Worm (Caenorhabditis elegans): ENCODE data around the gene Y56A3A.16.

Gene Y56A3A.16

ce11 chrIII:11914220-11914619 is at the start of gene Y56A3A.16:
Gene Y56A3A.16, minus strand, starts transcription at chrIII:11914320.
- no peak for TF ChIP-seq T22C8.4 (GFP tag; IDR thresholded peaks at IDR 0.05)
- no peak for TF ChIP-seq cog-1 (tag; optimal IDR thresholded peaks at IDR 0.05)
- TF ChIP-seq ztf-23 (GFP tag; IDR thresholded peaks at IDR 0.05), result no peak
- no peak for TF ChIP-seq flt-1 (GFP tag; IDR thresholded peaks at IDR 0.05)
- no peak for TF ChIP-seq klf-2 (GFP tag; conservative IDR thresholded peaks at IDR 0.05)
- no peak for TF ChIP-seq med-1 (GFP tag; optimal IDR thresholded peaks at IDR 0.05; ENCODE audit: insufficient read depth)
- TF ChIP-seq ztf-29 (GFP tag; IDR thresholded peaks at IDR 0.05), result no peak
- TF ChIP-seq ref-1 (GFP tag; conservative IDR thresholded peaks at IDR 0.05), result no peak
- no peak for TF ChIP-seq tab-1 (GFP tag; IDR thresholded peaks at IDR 0.05)

DNA sequence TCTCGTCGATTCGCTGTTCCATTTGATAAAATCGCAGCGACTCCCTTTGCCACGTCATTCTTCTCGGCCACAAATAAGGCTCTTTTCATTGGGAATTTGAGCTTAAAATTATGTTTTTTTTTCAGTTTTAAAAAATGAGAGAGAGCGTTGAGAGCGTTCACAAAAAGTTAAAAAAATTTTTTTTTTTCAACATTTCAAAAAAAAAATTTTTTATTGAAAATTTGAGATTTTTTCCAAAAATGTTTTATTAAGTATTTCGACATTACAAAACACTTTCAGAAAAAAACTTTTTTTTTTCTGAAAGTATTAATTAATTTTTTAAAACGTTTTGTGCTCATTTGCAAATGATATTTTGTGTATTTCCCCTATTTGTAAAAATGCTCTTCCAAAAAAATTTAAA is 46.0 kb upstream of the Y56A3A.16 start, which contains the start of gene top-3:
TSS of gene top-3 (minus strand) at position 101 of the 400 bp plus-strand sequence.
- no peak for TF ChIP-seq klf-2 (GFP tag; conservative IDR thresholded peaks at IDR 0.05)
- TF ChIP-seq flt-1 (GFP tag; IDR thresholded peaks at IDR 0.05), result no peak
- TF ChIP-seq T22C8.4 (GFP tag; IDR thresholded peaks at IDR 0.05), result no peak
- TF ChIP-seq med-1 (GFP tag; optimal IDR thresholded peaks at IDR 0.05; ENCODE audit: insufficient read depth), result no peak
- TF ChIP-seq ztf-23 (GFP tag; IDR thresholded peaks at IDR 0.05), result no peak
- TF ChIP-seq tab-1 (GFP tag; IDR thresholded peaks at IDR 0.05), result no peak
- TF ChIP-seq ztf-29 (GFP tag; IDR thresholded peaks at IDR 0.05), result no peak
- TF ChIP-seq ref-1 (GFP tag; conservative IDR thresholded peaks at IDR 0.05), result no peak
- no peak for TF ChIP-seq cog-1 (tag; optimal IDR thresholded peaks at IDR 0.05)

- TF ChIP-seq ztf-23 (GFP tag; IDR thresholded peaks at IDR 0.05), result no peak
- TF ChIP-seq klf-2 (GFP tag; conservative IDR thresholded peaks at IDR 0.05), result no peak
- TF ChIP-seq ztf-29 (GFP tag; IDR thresholded peaks at IDR 0.05), result no peak
- no peak for TF ChIP-seq med-1 (GFP tag; optimal IDR thresholded peaks at IDR 0.05; ENCODE audit: insufficient read depth)
- TF ChIP-seq ref-1 (GFP tag; conservative IDR thresholded peaks at IDR 0.05), result no peak
- no peak for TF ChIP-seq flt-1 (GFP tag; IDR thresholded peaks at IDR 0.05)
- TF ChIP-seq tab-1 (GFP tag; IDR thresholded peaks at IDR 0.05), result no peak
- no peak for TF ChIP-seq cog-1 (tag; optimal IDR thresholded peaks at IDR 0.05)
- TF ChIP-seq T22C8.4 (GFP tag; IDR thresholded peaks at IDR 0.05), result no peak
Observed at ce11 chrIII:11954150-11954549, 40.0 kb upstream of the Y56A3A.16 start.

- no peak for TF ChIP-seq ztf-29 (GFP tag; IDR thresholded peaks at IDR 0.05)
- TF ChIP-seq T22C8.4 (GFP tag; IDR thresholded peaks at IDR 0.05), result peak; percentile 36; the same call in 1 of the 2 replicates
Observed at ce11 chrIII:11951111-11951510, 37.0 kb upstream of the Y56A3A.16 start.

ce11 chrIII:11949276-11949879 is 35.3 kb upstream of the Y56A3A.16 start:
- TF ChIP-seq T22C8.4 (GFP tag; IDR thresholded peaks at IDR 0.05) (no peak), flt-1 (GFP tag; IDR thresholded peaks at IDR 0.05) (no peak), ref-1 (GFP tag; conservative IDR thresholded peaks at IDR 0.05) (no peak), med-1 (GFP tag; optimal IDR thresholded peaks at IDR 0.05; ENCODE audit: insufficient read depth) (no peak), ztf-23 (GFP tag; IDR thresholded peaks at IDR 0.05) (no peak), klf-2 (GFP tag; conservative IDR thresholded peaks at IDR 0.05) (no peak), ztf-29 (GFP tag; IDR thresholded peaks at IDR 0.05) (no peak), cog-1 (tag; optimal IDR thresholded peaks at IDR 0.05) (no peak), tab-1 (GFP tag; IDR thresholded peaks at IDR 0.05) (no peak)

ce11 chrIII:11948437-11948836 is 34.3 kb upstream of the Y56A3A.16 start:
- TF ChIP-seq tab-1 (GFP tag; IDR thresholded peaks at IDR 0.05), result no peak
- no peak for TF ChIP-seq ztf-29 (GFP tag; IDR thresholded peaks at IDR 0.05)
- no peak for TF ChIP-seq med-1 (GFP tag; optimal IDR thresholded peaks at IDR 0.05; ENCODE audit: insufficient read depth)
- TF ChIP-seq cog-1 (tag; optimal IDR thresholded peaks at IDR 0.05), result no peak
- no peak for TF ChIP-seq ref-1 (GFP tag; conservative IDR thresholded peaks at IDR 0.05)
- TF ChIP-seq T22C8.4 (GFP tag; IDR thresholded peaks at IDR 0.05), result no peak

DNA sequence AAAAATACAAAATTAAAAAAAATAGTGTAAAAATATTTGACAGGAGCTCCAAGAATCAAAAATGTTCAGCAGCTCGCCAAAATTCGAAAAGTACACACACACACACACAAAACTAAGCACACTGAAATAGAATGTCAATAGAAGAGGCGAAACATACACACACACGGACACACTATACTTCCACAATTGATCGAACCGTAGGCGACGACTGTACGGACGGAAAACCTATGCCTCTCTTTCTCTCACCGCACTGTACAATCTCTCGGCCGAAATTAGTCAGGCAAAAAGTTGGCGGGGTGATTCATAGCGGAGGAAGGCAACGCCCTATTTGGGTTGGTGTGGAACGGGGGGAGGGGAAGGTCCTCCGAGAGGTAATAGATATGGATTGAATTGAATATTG is 33.4 kb upstream of the Y56A3A.16 start:
- TF ChIP-seq med-1 (GFP tag; optimal IDR thresholded peaks at IDR 0.05; ENCODE audit: insufficient read depth), result no peak
- no peak for TF ChIP-seq ref-1 (GFP tag; conservative IDR thresholded peaks at IDR 0.05)
- TF ChIP-seq cog-1 (tag; optimal IDR thresholded peaks at IDR 0.05), result no peak
- no peak for TF ChIP-seq flt-1 (GFP tag; IDR thresholded peaks at IDR 0.05)
- no peak for TF ChIP-seq klf-2 (GFP tag; conservative IDR thresholded peaks at IDR 0.05)
- TF ChIP-seq ztf-23 (GFP tag; IDR thresholded peaks at IDR 0.05), result no peak
- no peak for TF ChIP-seq ztf-29 (GFP tag; IDR thresholded peaks at IDR 0.05)
- TF ChIP-seq tab-1 (GFP tag; IDR thresholded peaks at IDR 0.05), result no peak
- TF ChIP-seq T22C8.4 (GFP tag; IDR thresholded peaks at IDR 0.05), result no peak

DNA sequence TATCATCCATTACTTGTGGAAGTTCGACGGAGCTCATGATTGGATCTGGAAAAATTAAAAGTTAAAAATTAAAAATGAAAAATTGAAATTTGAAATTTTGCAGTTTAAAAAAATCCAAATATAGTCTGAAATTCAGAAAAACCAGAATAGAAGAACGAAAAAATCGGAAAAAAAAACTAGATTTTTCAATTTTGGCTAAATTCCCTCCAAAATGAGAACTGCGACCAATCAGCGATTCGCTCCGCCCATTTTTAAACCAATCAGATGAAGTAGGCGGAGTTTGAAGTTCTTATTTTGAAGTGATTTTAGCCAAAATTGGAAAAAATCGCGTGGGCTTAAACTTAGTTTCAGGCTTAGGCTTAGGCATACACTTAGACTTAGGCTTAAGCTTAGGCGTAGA is 32.9 kb upstream of the Y56A3A.16 start, which contains the start of gene Y56A3A.7:
TSS of gene Y56A3A.7 (minus strand) at position 47 of the 400 bp plus-strand sequence.
- TF ChIP-seq cog-1 (tag; optimal IDR thresholded peaks at IDR 0.05) (no peak), ztf-23 (GFP tag; IDR thresholded peaks at IDR 0.05) (no peak), tab-1 (GFP tag; IDR thresholded peaks at IDR 0.05) (no peak), med-1 (GFP tag; optimal IDR thresholded peaks at IDR 0.05; ENCODE audit: insufficient read depth) (no peak), flt-1 (GFP tag; IDR thresholded peaks at IDR 0.05) (no peak), T22C8.4 (GFP tag; IDR thresholded peaks at IDR 0.05) (no peak), klf-2 (GFP tag; conservative IDR thresholded peaks at IDR 0.05) (no peak), ref-1 (GFP tag; conservative IDR thresholded peaks at IDR 0.05) (no peak), ztf-29 (GFP tag; IDR thresholded peaks at IDR 0.05) (no peak)

DNA sequence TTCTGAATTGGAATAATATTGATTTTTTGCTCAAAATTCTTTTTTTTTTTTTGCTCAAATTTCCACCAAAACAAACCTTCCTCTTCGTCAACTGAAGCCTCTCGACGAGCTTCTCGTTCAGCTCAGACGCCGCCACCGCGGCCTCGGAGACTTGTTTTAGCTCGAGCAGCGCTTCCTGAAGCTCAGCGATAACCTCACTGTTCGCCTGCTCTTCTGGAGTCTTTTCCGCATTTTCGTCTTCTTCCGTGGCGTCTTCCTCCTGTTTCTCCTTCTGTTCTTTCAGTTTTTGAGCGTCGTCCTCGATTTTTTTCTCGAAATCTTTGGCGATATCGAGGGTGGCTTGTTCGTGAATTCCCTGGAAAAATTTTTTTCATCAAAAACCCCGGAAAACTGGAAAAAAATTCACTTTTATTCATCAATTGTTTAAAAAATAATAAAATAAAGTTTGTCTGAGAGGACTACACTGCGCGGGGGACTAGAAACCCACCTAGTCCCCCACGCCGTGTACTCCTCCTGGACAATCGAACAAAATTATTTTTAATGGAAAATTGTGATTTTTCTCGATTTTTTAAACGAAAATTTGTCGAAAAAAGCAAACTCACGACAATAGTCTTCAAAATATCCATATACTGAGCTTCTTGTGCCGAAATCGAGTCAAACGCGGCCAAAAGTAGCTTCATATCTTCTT is 32.1 kb upstream of the Y56A3A.16 start:
- TF ChIP-seq ref-1 (GFP tag; conservative IDR thresholded peaks at IDR 0.05) (no peak), flt-1 (GFP tag; IDR thresholded peaks at IDR 0.05) (peak; percentile 76), ztf-29 (GFP tag; IDR thresholded peaks at IDR 0.05) (peak; percentile 22; the same call in 1 of the 2 replicates), ztf-23 (GFP tag; IDR thresholded peaks at IDR 0.05) (0 out of 2 replicates have a peak, but pooled peaks have one; percentile 32), T22C8.4 (GFP tag; IDR thresholded peaks at IDR 0.05) (peak; percentile 62), tab-1 (GFP tag; IDR thresholded peaks at IDR 0.05) (no peak), klf-2 (GFP tag; conservative IDR thresholded peaks at IDR 0.05) (peak; percentile 54; the same call in 1 of the 2 replicates), cog-1 (tag; optimal IDR thresholded peaks at IDR 0.05) (peak; percentile 10)

Measured in whole organism, midembryonic.